Worm (Caenorhabditis elegans): ENCODE data around the gene F49E12.12.

DNA sequence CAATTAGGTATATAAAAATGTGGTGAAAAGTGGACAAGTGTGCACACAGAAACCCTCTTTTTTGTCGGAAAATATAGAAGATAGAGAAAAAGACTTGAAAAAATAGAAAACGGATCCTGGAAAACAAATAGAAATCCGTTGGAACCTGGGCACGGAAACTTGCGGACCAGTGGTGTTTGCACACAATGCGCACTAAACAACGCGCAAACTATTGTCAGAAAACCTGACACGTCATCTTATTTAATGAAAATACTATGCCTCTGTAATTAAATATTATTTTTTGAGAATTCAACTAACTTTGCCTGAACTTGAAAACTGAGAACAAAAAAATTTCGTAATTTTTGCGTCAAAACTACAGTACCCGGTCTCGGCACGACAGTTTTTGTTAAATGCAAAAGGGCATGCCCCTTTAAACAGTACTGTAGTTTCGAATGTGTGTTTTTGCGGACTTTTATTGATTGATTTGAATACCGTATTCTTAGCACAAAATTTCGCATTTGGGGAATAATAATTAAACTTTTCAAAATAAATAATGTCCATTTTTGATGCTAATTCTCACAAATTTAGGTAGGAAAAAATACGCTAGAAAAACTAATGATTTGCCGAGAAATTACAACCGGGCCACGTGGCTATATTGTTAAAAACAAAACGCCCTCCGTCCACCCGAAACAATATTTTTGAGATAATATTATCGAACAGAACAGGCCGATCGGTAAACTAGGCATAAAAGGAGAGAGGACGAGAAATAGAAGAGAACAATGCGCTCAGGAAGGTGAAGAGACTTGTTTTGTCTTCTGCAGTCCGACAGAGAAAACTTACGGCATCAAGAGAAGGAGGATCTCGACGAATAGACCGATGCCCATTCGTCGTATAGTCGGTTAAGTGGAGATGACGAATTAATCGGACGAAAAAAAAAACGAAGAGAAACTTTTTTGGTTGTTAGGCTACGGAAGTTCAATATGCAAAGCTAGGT lies 47.9 kb downstream of the F49E12.12 start:
- TF ChIP-seq tbx-2 (tag; optimal IDR thresholded peaks at IDR 0.05): no peak
- TF ChIP-seq snpc-4 (tag; optimal IDR thresholded peaks at IDR 0.05): no peak
- TF ChIP-seq nhr-28 (tag; optimal IDR thresholded peaks at IDR 0.05): no peak
- TF ChIP-seq nhr-11 (tag; optimal IDR thresholded peaks at IDR 0.05): no peak
- no peak for TF ChIP-seq sea-2 (GFP tag; optimal IDR thresholded peaks at IDR 0.05)
- no peak for TF ChIP-seq mdl-1 (tag; optimal IDR thresholded peaks at IDR 0.05)
- TF ChIP-seq aly-2 (tag; optimal IDR thresholded peaks at IDR 0.05): no peak
- TF ChIP-seq ama-1 (optimal IDR thresholded peaks at IDR 0.05): no peak
- no peak for TF ChIP-seq ztf-11 (tag; optimal IDR thresholded peaks at IDR 0.05)
- no peak for TF ChIP-seq egl-5 (tag; optimal IDR thresholded peaks at IDR 0.05)
- TF ChIP-seq pqm-1 (tag; optimal IDR thresholded peaks at IDR 0.05): no peak
